Fruit fly (Drosophila melanogaster): ENCODE data around the gene Wdr24.

DNA sequence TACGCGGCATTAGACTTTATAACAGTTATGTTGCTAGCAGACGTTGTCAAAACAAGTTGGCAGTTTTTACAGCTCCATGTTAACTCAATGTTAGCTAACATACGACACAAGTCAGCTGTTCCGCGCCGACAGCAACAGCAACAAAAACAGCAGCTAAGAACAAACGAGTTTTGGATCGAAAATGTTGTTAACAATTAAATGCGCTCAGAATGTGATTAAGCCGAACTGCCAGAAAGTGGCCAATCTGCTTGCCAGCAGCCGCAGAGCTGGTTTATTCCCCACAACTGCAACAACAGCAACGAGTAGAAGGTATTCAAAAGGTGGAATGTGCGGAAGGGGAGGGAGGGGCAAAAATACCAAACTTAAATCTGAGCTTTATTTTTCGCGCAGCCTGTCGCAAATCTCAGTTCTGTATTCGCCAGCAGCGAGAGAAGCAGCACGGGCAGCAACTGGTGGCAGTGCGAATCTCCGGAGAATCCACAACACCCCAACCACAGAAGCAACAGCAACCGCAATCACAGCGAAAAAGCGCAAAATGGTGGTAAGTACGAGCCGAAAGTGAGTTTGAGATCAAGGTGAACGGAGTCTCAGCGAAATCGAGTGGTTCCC, 21.7 kb downstream of the Wdr24 start, which contains the start of gene Pcd:
- TF ChIP-seq pan (optimal IDR thresholded peaks at IDR 0.05) (no peak), h (GFP tag; optimal IDR thresholded peaks at IDR 0.05) (no peak), Hr78 (GFP tag; optimal IDR thresholded peaks at IDR 0.05) (no peak)

Measured in whole organism, wandering third instar larva.